Fruit fly (Drosophila melanogaster): Measurements from ENCODE around the gene ear.

DNA sequence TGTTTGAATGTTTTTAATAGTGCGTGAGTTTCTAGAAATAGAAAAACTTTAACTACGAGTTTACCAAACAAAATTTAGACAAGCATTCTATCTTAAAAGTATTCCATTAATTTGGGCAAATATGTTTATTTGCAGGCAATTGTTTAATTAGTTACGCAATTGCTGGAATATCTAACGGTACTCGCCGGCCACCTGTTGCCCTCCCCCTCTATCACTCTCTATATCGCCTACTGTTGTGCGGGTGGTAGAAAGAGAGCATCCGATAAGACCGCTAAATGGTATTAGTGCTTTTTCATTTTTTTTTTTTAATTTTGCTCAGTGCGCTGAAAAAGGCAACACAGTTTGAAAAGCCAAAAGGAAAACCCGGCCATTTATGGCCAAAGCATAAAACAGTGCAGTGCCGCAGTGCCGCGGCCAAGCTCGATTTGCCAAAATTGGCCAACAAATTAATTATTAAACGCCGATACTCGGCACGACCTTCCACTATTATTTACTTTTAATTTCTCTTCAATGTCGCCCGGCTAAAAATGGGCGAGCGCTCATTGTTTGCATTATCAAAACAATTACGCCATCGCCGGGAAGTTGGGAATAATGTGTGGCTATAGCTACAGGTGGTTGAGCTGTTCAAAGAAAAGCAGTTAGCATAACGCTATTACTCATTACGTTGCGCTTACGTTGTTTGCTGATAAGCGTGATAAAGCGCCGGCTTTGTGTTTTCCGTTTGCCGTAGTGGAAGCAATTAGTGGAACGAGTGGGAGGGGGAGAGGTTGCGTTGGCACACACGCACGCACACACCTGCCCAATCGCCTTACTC lies 30.5 kb upstream of the ear start:
- TF ChIP-seq Myc (optimal IDR thresholded peaks at IDR 0.05), result no peak
- no peak for TF ChIP-seq psq (optimal IDR thresholded peaks at IDR 0.05)
- no peak for TF ChIP-seq ttk (optimal IDR thresholded peaks at IDR 0.05)
- no peak for TF ChIP-seq h (optimal IDR thresholded peaks at IDR 0.05)
